Worm (Caenorhabditis elegans) whole organism, L3 larva: ENCODE results near the gene gfi-1.

Experiments used
- R02D3.7 ChIP-seq: fragments of 150-350 bp; optimal IDR thresholded peaks from 2 replicates; lab custom pipeline; 2014; ENCODE audit warnings: missing biosample characterization, missing genetic modification characterization
- aly-2 ChIP-seq: fragments of 150-350 bp; optimal IDR thresholded peaks from 2 replicates; lab custom pipeline; 2014; ENCODE audit warnings: missing biosample characterization, missing genetic modification characterization
- ama-1 ChIP-seq: fragments of 150-350 bp; optimal IDR thresholded peaks from 2 replicates; lab custom pipeline; 2018
- ceh-16 ChIP-seq: sonication (generic microtip); optimal IDR thresholded peaks from 2 replicates; lab custom pipeline; 2017; ENCODE audit warnings: missing biosample characterization, missing genetic modification characterization
- ceh-28 ChIP-seq: fragments of 150-350 bp; optimal IDR thresholded peaks from 2 replicates; lab custom pipeline; 2014; ENCODE audit warnings: missing biosample characterization, missing genetic modification reagents, missing genetic modification characterization
- ceh-82 ChIP-seq: fragments of 150-350 bp; optimal IDR thresholded peaks from 2 replicates; lab custom pipeline; 2014; ENCODE audit warnings: missing biosample characterization, missing genetic modification characterization
- ceh-9 ChIP-seq: sonication (generic microtip); optimal IDR thresholded peaks from 2 replicates; lab custom pipeline; 2018; ENCODE audit warnings: missing biosample characterization, missing genetic modification characterization
- daf-12 ChIP-seq: fragments of 150-350 bp; optimal IDR thresholded peaks from 2 replicates; lab custom pipeline; 2014; ENCODE audit warnings: missing biosample characterization, missing genetic modification reagents, missing genetic modification characterization
- egl-5 ChIP-seq: fragments of 150-350 bp; optimal IDR thresholded peaks from 2 replicates; lab custom pipeline; 2017; ENCODE audit warnings: missing biosample characterization, missing genetic modification reagents, missing genetic modification characterization, inconsistent platforms
- elt-1 ChIP-seq: fragments of 150-350 bp; optimal IDR thresholded peaks from 2 replicates; lab custom pipeline; 2014; ENCODE audit warnings: missing biosample characterization, missing genetic modification characterization
- elt-2 ChIP-seq: sonication (generic microtip); optimal IDR thresholded peaks from 2 replicates; lab custom pipeline; 2016; ENCODE audit warnings: missing genetic modification reagents, mild to moderate bottlenecking, missing genetic modification characterization, missing compliant biosample characterization
- elt-3 ChIP-seq, 3 experiments: fragments of 150-350 bp in 1 of 3; sonication (generic microtip) in 2 of 3; optimal IDR thresholded peaks; 2 replicates in 2 of 3; 4 replicates in 1 of 3; lab custom pipeline; 2014 to 2017; ENCODE audit warnings: missing biosample characterization in 3 of 3, missing genetic modification characterization in 3 of 3
- eor-1 ChIP-seq, 2 experiments: fragments of 150-350 bp; optimal IDR thresholded peaks; 2 replicates each; lab custom pipeline; 2014 to 2018; ENCODE audit warnings: missing biosample characterization in 2 of 2, missing genetic modification characterization in 2 of 2
- fos-1 ChIP-seq: fragments of 150-350 bp; optimal IDR thresholded peaks from 2 replicates; lab custom pipeline; 2014; ENCODE audit warnings: missing biosample characterization, missing genetic modification characterization
- jun-1 ChIP-seq: fragments of 150-350 bp; optimal IDR thresholded peaks from 2 replicates; lab custom pipeline; 2014; ENCODE audit warnings: missing biosample characterization, missing genetic modification reagents, missing genetic modification characterization
- lin-15B ChIP-seq: fragments of 150-350 bp; optimal IDR thresholded peaks from 2 replicates; lab custom pipeline; 2014; ENCODE audit warnings: missing biosample characterization, missing genetic modification characterization
- lin-39 ChIP-seq: fragments of 150-350 bp; optimal IDR thresholded peaks from 2 replicates; lab custom pipeline; 2018; ENCODE audit warnings: missing biosample characterization, missing genetic modification reagents, missing genetic modification characterization
- mdl-1 ChIP-seq: fragments of 150-350 bp; optimal IDR thresholded peaks from 2 replicates; lab custom pipeline; 2014; ENCODE audit warnings: missing biosample characterization, missing genetic modification characterization
- mml-1 ChIP-seq: fragments of 150-350 bp; sonication (generic microtip); optimal IDR thresholded peaks from 3 replicates; lab custom pipeline; 2014; ENCODE audit warnings: missing biosample characterization, missing genetic modification characterization
- nfya-1 ChIP-seq: sonication (generic microtip); optimal IDR thresholded peaks from 2 replicates; lab custom pipeline; 2017; ENCODE audit warnings: missing genetic modification characterization, mild to moderate bottlenecking, missing compliant biosample characterization, antibody characterized with exemption, moderate library complexity; ENCODE audit not compliant: insufficient read depth
- nhr-11 ChIP-seq: fragments of 150-350 bp; optimal IDR thresholded peaks from 2 replicates; lab custom pipeline; 2014; ENCODE audit warnings: missing biosample characterization, missing genetic modification characterization
- nhr-12 ChIP-seq: fragments of 150-350 bp; optimal IDR thresholded peaks from 2 replicates; lab custom pipeline; 2014; ENCODE audit warnings: missing biosample characterization, missing genetic modification characterization
- nhr-23 ChIP-seq: fragments of 150-350 bp; optimal IDR thresholded peaks from 2 replicates; lab custom pipeline; 2014; ENCODE audit warnings: missing biosample characterization, missing genetic modification reagents, missing genetic modification characterization
- nhr-237 ChIP-seq: fragments of 150-350 bp; optimal IDR thresholded peaks from 2 replicates; lab custom pipeline; 2014; ENCODE audit warnings: missing biosample characterization, missing genetic modification characterization
- nhr-25 ChIP-seq: sonication (generic microtip); optimal IDR thresholded peaks from 2 replicates; lab custom pipeline; 2017; ENCODE audit warnings: missing biosample characterization, missing genetic modification characterization
- nhr-43 ChIP-seq: sonication (generic microtip); optimal IDR thresholded peaks from 2 replicates; lab custom pipeline; 2016; ENCODE audit warnings: mild to moderate bottlenecking, missing genetic modification characterization, missing compliant biosample characterization; ENCODE audit not compliant: poor library complexity, severe bottlenecking
- nhr-67 ChIP-seq: fragments of 150-350 bp; optimal IDR thresholded peaks from 2 replicates; lab custom pipeline; 2014; ENCODE audit warnings: missing biosample characterization, missing genetic modification characterization
- nhr-77 ChIP-seq: fragments of 150-350 bp; optimal IDR thresholded peaks from 2 replicates; lab custom pipeline; 2014; ENCODE audit warnings: missing biosample characterization, missing genetic modification characterization
- pha-4 ChIP-seq: fragments of 150-350 bp; optimal IDR thresholded peaks from 2 replicates; lab custom pipeline; 2014; ENCODE audit warnings: missing biosample characterization, missing genetic modification reagents, missing genetic modification characterization
- pqm-1 ChIP-seq: fragments of 150-350 bp; optimal IDR thresholded peaks from 2 replicates; lab custom pipeline; 2017; ENCODE audit warnings: missing biosample characterization, missing genetic modification characterization, inconsistent platforms
- sea-2 ChIP-seq: fragments of 150-350 bp; sonication (generic microtip); optimal IDR thresholded peaks from 4 replicates; lab custom pipeline; 2014; ENCODE audit warnings: missing biosample characterization, missing genetic modification reagents, missing genetic modification characterization
- skn-1 ChIP-seq: fragments of 150-350 bp; optimal IDR thresholded peaks from 2 replicates; lab custom pipeline; 2014; ENCODE audit warnings: missing biosample characterization, missing genetic modification characterization
- snpc-4 ChIP-seq: fragments of 150-350 bp; optimal IDR thresholded peaks from 2 replicates; lab custom pipeline; 2014; ENCODE audit warnings: missing biosample characterization, missing genetic modification characterization
- tbx-2 ChIP-seq: sonication (generic microtip); optimal IDR thresholded peaks from 2 replicates; lab custom pipeline; 2016; ENCODE audit warnings: mild to moderate bottlenecking, missing genetic modification characterization, missing compliant biosample characterization
- unc-39 ChIP-seq: sonication (generic microtip); optimal IDR thresholded peaks from 4 replicates; lab custom pipeline; 2017; ENCODE audit warnings: missing biosample characterization, missing genetic modification characterization
- unc-62 ChIP-seq: fragments of 150-350 bp; sonication (generic microtip); optimal IDR thresholded peaks from 4 replicates; lab custom pipeline; 2014; ENCODE audit warnings: missing biosample characterization, missing genetic modification reagents, missing genetic modification characterization
- zag-1 ChIP-seq: fragments of 150-350 bp; optimal IDR thresholded peaks from 2 replicates; lab custom pipeline; 2014; ENCODE audit warnings: missing biosample characterization, missing genetic modification characterization
- ztf-11 ChIP-seq: fragments of 150-350 bp; optimal IDR thresholded peaks from 2 replicates; lab custom pipeline; 2014; ENCODE audit warnings: missing biosample characterization, missing genetic modification characterization
- ztf-4 ChIP-seq: fragments of 150-350 bp; optimal IDR thresholded peaks from 2 replicates; lab custom pipeline; 2014; ENCODE audit warnings: missing biosample characterization, missing genetic modification characterization

Gene gfi-1

DNA sequence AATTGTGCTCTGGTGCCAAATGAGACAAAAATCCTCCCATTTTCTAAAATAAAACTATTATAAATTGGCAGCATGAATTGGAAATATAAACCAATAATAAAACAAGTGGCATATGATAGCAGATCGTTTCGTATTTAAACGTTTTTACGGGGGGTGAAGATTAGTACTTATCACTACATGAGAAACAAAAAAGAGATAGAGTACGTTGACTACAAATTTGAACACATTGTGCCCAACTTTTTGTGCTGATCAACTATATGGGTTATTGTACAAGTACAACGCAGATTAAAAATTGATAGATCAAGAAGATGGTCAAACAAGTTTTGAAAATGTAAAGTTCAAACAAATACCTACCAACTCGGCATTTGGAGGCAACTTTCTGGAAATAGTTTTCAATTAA lies 31.2 kb downstream of the gfi-1 start:
- TF ChIP-seq elt-1 (tag; lab: Kevin White, UChicago) (no peak), eor-1 (tag; optimal IDR thresholded peaks at IDR 0.05; lab: Kevin White, UChicago) (no peak), elt-3 (tag; optimal IDR thresholded peaks at IDR 0.05; lab: Kevin White, UChicago) (peak in 1 of 3 experiments; percentile 24)

DNA sequence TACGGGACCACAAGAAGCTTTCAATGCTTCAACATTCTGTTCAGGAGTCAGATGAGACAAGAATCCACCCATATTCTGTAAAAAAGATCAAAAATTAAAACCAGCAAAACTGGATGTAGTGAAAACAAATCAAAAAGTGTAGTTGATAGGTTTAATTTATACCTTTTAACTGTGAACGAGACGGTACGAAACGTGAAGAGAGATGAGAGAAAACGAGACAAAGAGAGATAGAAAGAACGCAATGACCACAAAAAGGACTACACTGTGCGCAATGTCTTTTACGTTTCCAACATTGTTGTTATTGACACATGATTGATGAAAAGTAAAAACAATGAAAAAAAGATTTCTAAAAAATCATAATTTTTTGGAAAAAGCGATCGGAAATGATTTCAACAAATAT lies 34.1 kb downstream of the gfi-1 start, which contains the start of gene cest-33:
Gene cest-33, minus strand, starts transcription at position 75 of the 400 bp plus-strand sequence.
- TF ChIP-seq ama-1 (lab: Kevin White, UChicago) = no peak
- peak; percentile 24 for TF ChIP-seq pha-4 (tag; lab: Kevin White, UChicago)
- TF ChIP-seq elt-2 (tag; lab: Kevin White, UChicago) = peak; percentile 19
- TF ChIP-seq ztf-4 (tag; lab: Kevin White, UChicago) = no peak
- no peak for TF ChIP-seq fos-1
- TF ChIP-seq nfya-1 (tag; lab: Kevin White, UChicago) = no peak
- TF ChIP-seq elt-1 (tag; lab: Kevin White, UChicago) = no peak
- TF ChIP-seq unc-39 = no peak
- TF ChIP-seq mdl-1 (tag; lab: Kevin White, UChicago) = no peak
- TF ChIP-seq egl-5 (tag; lab: Kevin White, UChicago) = no peak
- TF ChIP-seq nhr-25 = peak; percentile 23
- TF ChIP-seq tbx-2 (tag; lab: Kevin White, UChicago) = no peak
- no peak for TF ChIP-seq jun-1 (tag; lab: Kevin White, UChicago)
- TF ChIP-seq nhr-11 (tag; lab: Kevin White, UChicago) = no peak
- no peak for TF ChIP-seq sea-2 (GFP tag; lab: Kevin White, UChicago)
- TF ChIP-seq aly-2 = no peak
- TF ChIP-seq mml-1 (tag; lab: Kevin White, UChicago) = no peak
- TF ChIP-seq nhr-237 (tag; lab: Kevin White, UChicago) = no peak
- no peak for TF ChIP-seq elt-3 (tag; optimal IDR thresholded peaks at IDR 0.05; lab: Kevin White, UChicago)
- TF ChIP-seq nhr-77 (tag; lab: Kevin White, UChicago) = no peak
- TF ChIP-seq ztf-11 = no peak
- TF ChIP-seq eor-1 (tag; optimal IDR thresholded peaks at IDR 0.05; lab: Kevin White, UChicago) = no peak
- no peak for TF ChIP-seq zag-1 (tag; lab: Kevin White, UChicago)
- no peak for TF ChIP-seq snpc-4
- no peak for TF ChIP-seq nhr-12 (tag; lab: Kevin White, UChicago)
- no peak for TF ChIP-seq nhr-23 (tag; lab: Kevin White, UChicago)
- no peak for TF ChIP-seq lin-15B (tag; lab: Kevin White, UChicago)
- peak; percentile 2 for TF ChIP-seq nhr-43 (tag; lab: Kevin White, UChicago)
- TF ChIP-seq unc-62 (GFP tag; lab: Kevin White, UChicago) = no peak
- peak; percentile 72 for TF ChIP-seq pqm-1 (tag; lab: Kevin White, UChicago)
- TF ChIP-seq daf-12 = no peak
- no peak for TF ChIP-seq skn-1 (tag; lab: Kevin White, UChicago)
- TF ChIP-seq ceh-16 (tag; lab: Kevin White, UChicago) = no peak
- no peak for TF ChIP-seq R02D3.7 (tag; lab: Kevin White, UChicago)
- TF ChIP-seq ceh-82 (tag; lab: Kevin White, UChicago) = no peak
- no peak for TF ChIP-seq lin-39
- TF ChIP-seq ceh-28 (tag; lab: Kevin White, UChicago) = no peak
- TF ChIP-seq ceh-9 (tag; lab: Kevin White, UChicago) = no peak

DNA sequence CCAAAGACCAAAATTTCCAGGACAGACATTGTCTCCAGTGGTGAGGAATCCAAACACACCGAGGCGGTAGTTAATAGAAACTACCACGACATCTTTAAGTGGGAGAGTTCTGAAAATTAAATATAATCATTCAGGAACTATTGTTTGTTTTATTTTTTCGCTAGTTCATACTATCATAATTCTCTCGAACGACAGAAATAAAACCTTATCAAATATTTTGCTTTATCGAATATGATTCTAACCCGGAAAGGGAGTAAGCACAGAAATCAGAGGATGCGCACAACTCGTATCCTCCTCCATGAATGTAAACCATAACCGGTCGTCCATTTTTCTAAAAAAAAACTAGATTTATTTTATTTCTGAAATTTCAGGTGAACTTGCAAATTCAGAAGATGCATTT lies 34.9 kb downstream of the gfi-1 start:
- TF ChIP-seq pha-4 (tag; lab: Kevin White, UChicago) (no peak), elt-2 (tag; lab: Kevin White, UChicago) (peak; percentile 51), pqm-1 (tag; lab: Kevin White, UChicago) (peak; percentile 13)

DNA sequence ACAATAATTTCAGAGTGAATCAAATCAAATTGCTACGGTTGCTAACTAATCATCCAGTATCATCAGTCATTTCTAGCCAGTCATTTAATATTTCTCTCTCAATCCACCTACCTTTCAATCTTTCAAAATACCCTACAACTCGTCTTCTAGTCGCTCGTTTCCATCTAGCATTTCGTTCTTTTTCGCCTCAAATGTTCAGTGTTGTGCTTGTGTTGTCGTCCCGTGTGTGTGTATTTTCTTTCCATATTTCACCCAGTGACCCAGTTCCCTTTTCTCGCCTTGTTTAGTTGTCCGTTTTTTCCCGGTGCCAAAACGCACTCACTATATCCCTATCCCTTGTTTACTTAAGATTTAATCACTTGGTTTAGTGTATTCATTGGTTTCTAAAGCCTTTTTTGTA lies 38.0 kb downstream of the gfi-1 start:
- peak; percentile 6 for TF ChIP-seq pha-4 (tag; lab: Kevin White, UChicago)
- no peak for TF ChIP-seq nhr-67 (tag; lab: Kevin White, UChicago)
- TF ChIP-seq, all 47 proteins: peak for 1
